Worm (Caenorhabditis elegans): ENCODE measurements around the gene F09C6.11.

- no peak for TF ChIP-seq tbx-2 (tag; optimal IDR thresholded peaks at IDR 0.05)
- TF ChIP-seq snpc-4 (tag; optimal IDR thresholded peaks at IDR 0.05): no peak
- no peak for TF ChIP-seq nhr-12 (tag; optimal IDR thresholded peaks at IDR 0.05)
- no peak for TF ChIP-seq ama-1 (optimal IDR thresholded peaks at IDR 0.05)
Observed at ce11 chrV:16861719-16862118, 20.4 kb downstream of the F09C6.11 start, which contains the start of the genes clec-32 and clec-24.
